Fruit fly (Drosophila melanogaster) whole organism, prepupa: ENCODE measurements around the gene Sfp33A2.

ENCODE experiments used
- CG10669 ChIP-seq: fragments of 200-800 bp; sonication (Bioruptor generic); optimal IDR thresholded peaks from 3 replicates; lab custom pipeline; 2018; ENCODE audit warnings: missing biosample characterization, mild to moderate bottlenecking, missing genetic modification characterization, moderate library complexity
- CG1621 ChIP-seq: fragments of 200-800 bp; sonication (Bioruptor generic); optimal IDR thresholded peaks from 3 replicates; lab custom pipeline; 2018; ENCODE audit warnings: missing biosample characterization, mild to moderate bottlenecking, missing genetic modification characterization
- CG3032 ChIP-seq: fragments of 200-800 bp; optimal IDR thresholded peaks from 2 replicates; lab custom pipeline; 2019; ENCODE audit warnings: missing biosample characterization, mild to moderate bottlenecking, missing genetic modification characterization, moderate library complexity
- CG4318 ChIP-seq: fragments of 200-800 bp; sonication (Bioruptor generic); optimal IDR thresholded peaks from 3 replicates; lab custom pipeline; 2017; ENCODE audit warnings: missing biosample characterization, mild to moderate bottlenecking, missing genetic modification characterization
- CG6854 ChIP-seq: fragments of 200-800 bp; sonication (Bioruptor generic); optimal IDR thresholded peaks from 2 replicates; lab custom pipeline; 2017; ENCODE audit warnings: missing biosample characterization, mild to moderate bottlenecking, missing genetic modification characterization
- CG8319 ChIP-seq: fragments of 200-800 bp; sonication (Bioruptor generic); optimal IDR thresholded peaks from 3 replicates; lab custom pipeline; 2016; ENCODE audit warnings: missing biosample characterization, missing genetic modification characterization
- Lpt ChIP-seq: fragments of 200-800 bp; sonication (Bioruptor generic); optimal IDR thresholded peaks from 3 replicates; lab custom pipeline; 2016; ENCODE audit warnings: missing biosample characterization, missing genetic modification characterization
- achi ChIP-seq: fragments of 200-800 bp; sonication (Bioruptor generic); optimal IDR thresholded peaks from 3 replicates; lab custom pipeline; 2016; ENCODE audit warnings: missing biosample characterization, missing genetic modification characterization
- dsx ChIP-seq: fragments of 200-800 bp; optimal IDR thresholded peaks from 3 replicates; lab custom pipeline; 2019; ENCODE audit warnings: missing biosample characterization, mild to moderate bottlenecking, missing genetic modification characterization, moderate library complexity; ENCODE audit not compliant: poor library complexity, severe bottlenecking
- lz ChIP-seq: fragments of 200-800 bp; sonication (Bioruptor generic); optimal IDR thresholded peaks from 3 replicates; lab custom pipeline; 2016; ENCODE audit warnings: missing biosample characterization, missing genetic modification characterization
- spab ChIP-seq: fragments of 200-800 bp; sonication (Bioruptor generic); optimal IDR thresholded peaks from 2 replicates; lab custom pipeline; 2017; ENCODE audit warnings: missing biosample characterization, mild to moderate bottlenecking, missing genetic modification characterization, missing genetic modification reagents

dm6 chr2L:11823470-11824162, 13.9 kb upstream of the Sfp33A2 start:
- no peak for TF ChIP-seq Lpt (GFP tag; lab: Kevin White, UChicago)
- no peak for TF ChIP-seq CG6854 (GFP tag; lab: Kevin White, UChicago)
- TF ChIP-seq achi (GFP tag; lab: Kevin White, UChicago) = no peak
- TF ChIP-seq CG8319 (GFP tag; lab: Kevin White, UChicago) = no peak
- no peak for TF ChIP-seq spab
- TF ChIP-seq CG1621 (tag; lab: Kevin White, UChicago) = no peak
- TF ChIP-seq CG4318 = no peak
- TF ChIP-seq CG10669 (GFP tag; lab: Kevin White, UChicago) = no peak
- no peak for TF ChIP-seq CG3032 (tag; lab: Kevin White, UChicago)
- no peak for TF ChIP-seq lz (GFP tag; lab: Kevin White, UChicago)
- no peak for TF ChIP-seq dsx
